Worm (Caenorhabditis elegans): ENCODE measurements around the gene cfap-36.
A peak's percentile ranks its signal among the peaks of the same experiment; 100 is the strongest.

- TF ChIP-seq cog-1 (tag; optimal IDR thresholded peaks at IDR 0.05), result no peak
- TF ChIP-seq med-1 (GFP tag; optimal IDR thresholded peaks at IDR 0.05; ENCODE audit: insufficient read depth), result no peak
- TF ChIP-seq ztf-29 (GFP tag; IDR thresholded peaks at IDR 0.05), result peak; percentile 49; the same call in 1 of the 2 replicates
- TF ChIP-seq ztf-23 (GFP tag; IDR thresholded peaks at IDR 0.05), result peak; percentile 52; the same call in 1 of the 2 replicates
- TF ChIP-seq T22C8.4 (GFP tag; IDR thresholded peaks at IDR 0.05), result no peak
- no peak for TF ChIP-seq ref-1 (GFP tag; conservative IDR thresholded peaks at IDR 0.05)
- peak; percentile 63; the same call in 1 of the 2 replicates for TF ChIP-seq flt-1 (GFP tag; IDR thresholded peaks at IDR 0.05)
- no peak; the same call in 1 of the 2 replicates for TF ChIP-seq tab-1 (GFP tag; IDR thresholded peaks at IDR 0.05)
- no peak for TF ChIP-seq klf-2 (GFP tag; conservative IDR thresholded peaks at IDR 0.05)
Observed at ce11 chrV:156044-156869, 15.8 kb downstream of the cfap-36 start, which contains the start of gene ttb-1.
